Worm (Caenorhabditis elegans): ENCODE data around the gene pqn-13.

pqn-13 gene

ce11 chrV:5704467-5704866 lies 28.6 kb upstream of the pqn-13 start (continued):
- peak; percentile 37 for TF ChIP-seq nhr-47 (tag; optimal IDR thresholded peaks at IDR 0.05)
- TF ChIP-seq ztf-11 (tag; optimal IDR thresholded peaks at IDR 0.05), result no peak
- TF ChIP-seq nhr-11 (tag; optimal IDR thresholded peaks at IDR 0.05), result no peak
- TF ChIP-seq fos-1 (tag; optimal IDR thresholded peaks at IDR 0.05), result peak; percentile 11
- no peak for TF ChIP-seq pqm-1 (tag; optimal IDR thresholded peaks at IDR 0.05)
- no peak for TF ChIP-seq fkh-10 (GFP tag; optimal IDR thresholded peaks at IDR 0.05)
- TF ChIP-seq nhr-71 (tag; optimal IDR thresholded peaks at IDR 0.05), result peak; percentile 66
- no peak for TF ChIP-seq efl-1 (optimal IDR thresholded peaks at IDR 0.05)
- TF ChIP-seq efl-1 (GFP tag; optimal IDR thresholded peaks at IDR 0.05 in 1 of 2), result no peak
- no peak for TF ChIP-seq lir-3 (tag; optimal IDR thresholded peaks at IDR 0.05; ENCODE audit: poor library complexity)
- TF ChIP-seq aha-1 (tag; optimal IDR thresholded peaks at IDR 0.05), result no peak
- no peak for TF ChIP-seq zip-4 (GFP tag; optimal IDR thresholded peaks at IDR 0.05)
- TF ChIP-seq nhr-77 (tag; optimal IDR thresholded peaks at IDR 0.05), result no peak
- no peak for TF ChIP-seq nhr-84 (tag; optimal IDR thresholded peaks at IDR 0.05)
- TF ChIP-seq Y116A8C.19 (tag; optimal IDR thresholded peaks at IDR 0.05; ENCODE audit: borderline replicate concordance), result no peak
- no peak for TF ChIP-seq lin-15B (tag; optimal IDR thresholded peaks at IDR 0.05)
- peak; percentile 43 for TF ChIP-seq sox-4 (tag; optimal IDR thresholded peaks at IDR 0.05)
- no peak for TF ChIP-seq unc-98 (GFP tag; IDR thresholded peaks at IDR 0.05)
- no peak for TF ChIP-seq vab-15 (tag; optimal IDR thresholded peaks at IDR 0.05)
- no peak for TF ChIP-seq grh-1 (GFP tag; IDR thresholded peaks at IDR 0.05)
- TF ChIP-seq egl-13 (tag; optimal IDR thresholded peaks at IDR 0.05), result peak; percentile 24
- no peak for TF ChIP-seq ceh-8 (GFP tag; optimal IDR thresholded peaks at IDR 0.05)
- 0 out of 2 replicates have a peak, but pooled peaks have one; percentile 12 for TF ChIP-seq nhr-19 (GFP tag; conservative IDR thresholded peaks at IDR 0.05)
- no peak for TF ChIP-seq sup-37 (GFP tag; optimal IDR thresholded peaks at IDR 0.05)

ce11 chrV:5701106-5701505 lies 25.2 kb upstream of the pqn-13 start:
- TF ChIP-seq efl-3 (GFP tag; optimal IDR thresholded peaks at IDR 0.05), result no peak
- peak; percentile 36 for TF ChIP-seq nhr-90 (tag; optimal IDR thresholded peaks at IDR 0.05; ENCODE audit: poor library complexity)
- peak; percentile 28 for TF ChIP-seq nhr-71 (tag; optimal IDR thresholded peaks at IDR 0.05)
- TF ChIP-seq elt-3 (tag; optimal IDR thresholded peaks at IDR 0.05), result peak in 3 of 6 experiments; percentile 39 to 84 (median 62)
- TF ChIP-seq ama-1 (optimal IDR thresholded peaks at IDR 0.05), result peak; percentile 77
- TF ChIP-seq lin-14 (GFP tag; optimal IDR thresholded peaks at IDR 0.05), result peak; percentile 61
- no peak for TF ChIP-seq efl-1 (optimal IDR thresholded peaks at IDR 0.05)
- peak in 1 of 2 experiments; percentile 69 for TF ChIP-seq efl-1 (GFP tag; optimal IDR thresholded peaks at IDR 0.05 in 1 of 2)
- peak; percentile 38 for TF ChIP-seq nhr-47 (tag; optimal IDR thresholded peaks at IDR 0.05)
- TF ChIP-seq F16B12.6 (tag; optimal IDR thresholded peaks at IDR 0.05), result no peak
- no peak for TF ChIP-seq mef-2 (tag; optimal IDR thresholded peaks at IDR 0.05)
- peak; percentile 8 for TF ChIP-seq ztf-4 (tag; optimal IDR thresholded peaks at IDR 0.05)
- TF ChIP-seq blmp-1 (tag; optimal IDR thresholded peaks at IDR 0.05), result peak; percentile 84
- TF ChIP-seq nhr-20 (tag; optimal IDR thresholded peaks at IDR 0.05), result peak; percentile 47
- TF ChIP-seq lsy-2 (tag; optimal IDR thresholded peaks at IDR 0.05), result peak; percentile 13 to 36
- TF ChIP-seq isw-1 (GFP tag; IDR thresholded peaks at IDR 0.05), result no peak
- TF ChIP-seq nhr-19 (GFP tag; conservative IDR thresholded peaks at IDR 0.05), result peak; percentile 11

ce11 chrV:5699835-5700441 lies 24.0 kb upstream of the pqn-13 start, which contains the start of gene clec-1:
Gene clec-1, plus strand, starts transcription at chrV:5700154.
- TF ChIP-seq elt-3 (tag; optimal IDR thresholded peaks at IDR 0.05), result peak in 1 of 6 experiments; percentile 49
- peak; percentile 1 for TF ChIP-seq snu-23 (GFP tag; optimal IDR thresholded peaks at IDR 0.05)
- TF ChIP-seq grh-1 (GFP tag; IDR thresholded peaks at IDR 0.05), result 0 out of 2 replicates have a peak, but pooled peaks have one; percentile 4
- TF ChIP-seq dpl-1 (GFP tag; optimal IDR thresholded peaks at IDR 0.05), result no peak
- no peak for TF ChIP-seq hlh-4 (tag; optimal IDR thresholded peaks at IDR 0.05)
- peak; percentile 30 for TF ChIP-seq lin-14 (GFP tag; optimal IDR thresholded peaks at IDR 0.05)
- peak in 1 of 2 experiments; percentile 14 for TF ChIP-seq mdl-1 (tag; optimal IDR thresholded peaks at IDR 0.05)
- peak; percentile 74 for TF ChIP-seq blmp-1 (tag; optimal IDR thresholded peaks at IDR 0.05)
- TF ChIP-seq nhr-85 (tag), result peak; percentile 62
- TF ChIP-seq ama-1 (optimal IDR thresholded peaks at IDR 0.05), result peak; percentile 75
- no peak for TF ChIP-seq lin-13 (GFP tag; optimal IDR thresholded peaks at IDR 0.05)
- TF ChIP-seq lsy-2 (tag; optimal IDR thresholded peaks at IDR 0.05), result peak in 1 of 2 experiments; percentile 11

All from whole organism, L1 larva.